Fruit fly (Drosophila melanogaster): ENCODE measurements around the gene twit.

Gene twit

dm6 chr2L:20826226-20826625 lies 26.2 kb upstream of the twit start (continued):
- TF ChIP-seq Mrtf (GFP tag; IDR thresholded peaks at IDR 0.05), result no peak

- TF ChIP-seq sug (tag; optimal IDR thresholded peaks at IDR 0.05) (peak; percentile 68), CG34376 (GFP tag; optimal IDR thresholded peaks at IDR 0.05) (peak; percentile 63), lilli (GFP tag; optimal IDR thresholded peaks at IDR 0.05) (no peak), exex (tag; optimal IDR thresholded peaks at IDR 0.05) (peak; percentile 68), mirr (GFP tag; optimal IDR thresholded peaks at IDR 0.05) (peak; percentile 50)
Measured at dm6 chr2L:20827045-20827444, 25.3 kb upstream of the twit start.

DNA sequence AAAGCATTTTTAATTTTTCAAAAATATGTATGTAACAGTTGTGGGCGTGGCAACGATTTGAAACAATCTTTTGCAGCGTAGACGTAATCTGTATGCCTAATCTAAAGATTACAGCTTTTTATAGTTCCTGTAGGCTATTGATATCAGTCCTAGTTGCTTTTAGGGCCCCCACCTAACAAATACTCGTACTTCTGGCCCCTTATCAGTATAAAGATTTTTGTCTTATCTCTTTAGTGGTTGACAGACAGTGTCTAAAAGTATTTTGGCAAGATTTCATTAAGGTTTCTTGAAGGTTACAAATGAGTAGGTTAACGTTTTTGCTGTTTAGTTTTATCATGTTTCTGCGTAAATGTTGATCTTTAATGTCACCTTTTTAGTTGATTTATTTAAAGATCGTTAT lies 23.7 kb upstream of the twit start:
- TF ChIP-seq mirr (GFP tag; optimal IDR thresholded peaks at IDR 0.05) (peak; percentile 61), sd (tag; optimal IDR thresholded peaks at IDR 0.05) (peak; percentile 33), Scr (GFP tag; IDR thresholded peaks at IDR 0.05; ENCODE audit: partially characterized antibody) (no peak), Pdp1 (GFP tag; optimal IDR thresholded peaks at IDR 0.05) (peak in 1 of 2 experiments; percentile 24), NC2β (GFP tag; optimal IDR thresholded peaks at IDR 0.05) (no peak), Bteb2 (GFP tag; optimal IDR thresholded peaks at IDR 0.05) (no peak), Rx (GFP tag; IDR thresholded peaks at IDR 0.05) (no peak), grn (GFP tag; optimal IDR thresholded peaks at IDR 0.05) (peak; percentile 71), CG34376 (GFP tag; optimal IDR thresholded peaks at IDR 0.05) (peak; percentile 66), exex (tag; optimal IDR thresholded peaks at IDR 0.05) (peak; percentile 81), crol (GFP tag; IDR thresholded peaks at IDR 0.05) (no peak), HmgZ (tag; optimal IDR thresholded peaks at IDR 0.05) (peak; percentile 21), GATAe (GFP tag; conservative IDR thresholded peaks at IDR 0.05) (peak; percentile 42; the same call in 1 of the 2 replicates), CG10543 (GFP tag; optimal IDR thresholded peaks at IDR 0.05) (peak; percentile 23), sug (tag; optimal IDR thresholded peaks at IDR 0.05) (peak; percentile 97)

dm6 chr2L:20829309-20829708 lies 23.1 kb upstream of the twit start, which contains the start of gene CG31673:
TSS of gene CG31673 (plus strand) at chr2L:20829609.
- TF ChIP-seq Trl (optimal IDR thresholded peaks at IDR 0.05), result peak; percentile 38 to 63
- TF ChIP-seq Trl (GFP tag; optimal IDR thresholded peaks at IDR 0.05), result no peak
- no peak for TF ChIP-seq al (GFP tag; IDR thresholded peaks at IDR 0.05)

dm6 chr2L:20829755-20830396 lies 22.5 kb upstream of the twit start:
- TF ChIP-seq Sin3A (optimal IDR thresholded peaks at IDR 0.05) (no peak), CG10274 (GFP tag; optimal IDR thresholded peaks at IDR 0.05) (no peak), row (GFP tag; IDR thresholded peaks at IDR 0.05) (peak; percentile 61), Mad (GFP tag; optimal IDR thresholded peaks at IDR 0.05) (no peak), Fer1 (GFP tag; optimal IDR thresholded peaks at IDR 0.05) (peak; percentile 33), sens-2 (GFP tag; IDR thresholded peaks at IDR 0.05) (no peak), sug (tag; optimal IDR thresholded peaks at IDR 0.05) (peak; percentile 26), CG7556 (GFP tag; optimal IDR thresholded peaks at IDR 0.05) (no peak), kah (GFP tag; optimal IDR thresholded peaks at IDR 0.05) (no peak), bcd (GFP tag; optimal IDR thresholded peaks at IDR 0.05) (peak; percentile 4), pan (optimal IDR thresholded peaks at IDR 0.05) (no peak), pan (GFP tag; optimal IDR thresholded peaks at IDR 0.05 in 1 of 2, IDR thresholded peaks at IDR 0.05 in 1 of 2) (no peak), corto (GFP tag; optimal IDR thresholded peaks at IDR 0.05) (no peak), B-H2 (GFP tag; optimal IDR thresholded peaks at IDR 0.05) (peak; percentile 45), Kr (GFP tag; optimal IDR thresholded peaks at IDR 0.05) (no peak), abd-A (tag; optimal IDR thresholded peaks at IDR 0.05) (no peak), CG10366 (GFP tag; IDR thresholded peaks at IDR 0.05) (no peak), jing (GFP tag; optimal IDR thresholded peaks at IDR 0.05) (no peak), insv (GFP tag; optimal IDR thresholded peaks at IDR 0.05) (no peak), en (GFP tag; optimal IDR thresholded peaks at IDR 0.05) (no peak), Lpt (GFP tag; optimal IDR thresholded peaks at IDR 0.05) (no peak), NK7.1 (GFP tag; optimal IDR thresholded peaks at IDR 0.05) (no peak), CG10321 (GFP tag; IDR thresholded peaks at IDR 0.05) (0 out of 2 replicates have a peak, but pooled peaks have one; percentile 8), CG10565 (GFP tag; optimal IDR thresholded peaks at IDR 0.05) (no peak), ara (GFP tag; IDR thresholded peaks at IDR 0.05) (no peak; the same call in 1 of the 2 replicates), sqz (GFP tag; optimal IDR thresholded peaks at IDR 0.05) (no peak)

Data from whole organism, embryonic.